Fruit fly (Drosophila melanogaster): ENCODE results near the gene CG12535.
A peak's percentile ranks its signal among the peaks of the same experiment; 100 is the strongest.

The CG12535 gene

dm6 chrX:3403411-3403810 lies 45.3 kb downstream of the CG12535 start (continued):
- TF ChIP-seq knrl (GFP tag; IDR thresholded peaks at IDR 0.05; ENCODE audit: partially characterized antibody) (no peak), trh (GFP tag; optimal IDR thresholded peaks at IDR 0.05) (no peak), Ptx1 (GFP tag; IDR thresholded peaks at IDR 0.05) (peak; percentile 64), CG43689 (GFP tag; IDR thresholded peaks at IDR 0.05) (no peak), Dp (GFP tag; optimal IDR thresholded peaks at IDR 0.05) (no peak), tap (tag; optimal IDR thresholded peaks at IDR 0.05) (no peak), CG12104 (GFP tag; optimal IDR thresholded peaks at IDR 0.05) (no peak), CG13123 (GFP tag; optimal IDR thresholded peaks at IDR 0.05) (no peak), Med (GFP tag) (peak; percentile 87), klu (GFP tag; IDR thresholded peaks at IDR 0.05) (no peak), CG32772 (GFP tag; IDR thresholded peaks at IDR 0.05) (no peak), CG3163 (GFP tag; optimal IDR thresholded peaks at IDR 0.05) (no peak), eyg (GFP tag; optimal IDR thresholded peaks at IDR 0.05) (no peak), dpn (GFP tag; optimal IDR thresholded peaks at IDR 0.05) (peak in 1 of 2 experiments; percentile 23), CG18619 (GFP tag; optimal IDR thresholded peaks at IDR 0.05) (no peak), ranshi (GFP tag; IDR thresholded peaks at IDR 0.05) (peak; percentile 68; the same call in 1 of the 2 replicates), slp2 (GFP tag; optimal IDR thresholded peaks at IDR 0.05) (no peak), ERR (GFP tag; optimal IDR thresholded peaks at IDR 0.05) (no peak), CG2120 (GFP tag; optimal IDR thresholded peaks at IDR 0.05) (peak; percentile 57), CoRest (tag; optimal IDR thresholded peaks at IDR 0.05) (peak; percentile 9), B-H2 (GFP tag; optimal IDR thresholded peaks at IDR 0.05) (no peak), CG10543 (GFP tag; optimal IDR thresholded peaks at IDR 0.05) (no peak), Dek (tag; optimal IDR thresholded peaks at IDR 0.05) (no peak), CG9817 (tag; optimal IDR thresholded peaks at IDR 0.05) (no peak), CG17361 (GFP tag; IDR thresholded peaks at IDR 0.05) (no peak), CG34422 (GFP tag; IDR thresholded peaks at IDR 0.05) (no peak), CG12659 (GFP tag; optimal IDR thresholded peaks at IDR 0.05) (peak; percentile 6), CG4282 (GFP tag; optimal IDR thresholded peaks at IDR 0.05) (no peak), disco-r (GFP tag; optimal IDR thresholded peaks at IDR 0.05) (no peak), CG7556 (GFP tag; optimal IDR thresholded peaks at IDR 0.05) (no peak), chif (GFP tag; optimal IDR thresholded peaks at IDR 0.05) (peak; percentile 20 to 44), Stat92E (GFP tag; optimal IDR thresholded peaks at IDR 0.05) (no peak), CG2199 (GFP tag; IDR thresholded peaks at IDR 0.05) (no peak), CG18599 (GFP tag; optimal IDR thresholded peaks at IDR 0.05) (peak; percentile 27), bowl (GFP tag; IDR thresholded peaks at IDR 0.05) (0 out of 2 replicates have a peak, but pooled peaks have one; percentile 8), CG42726 (GFP tag; IDR thresholded peaks at IDR 0.05; ENCODE audit: partially characterized antibody) (no peak), Max (GFP tag; optimal IDR thresholded peaks at IDR 0.05) (no peak), Nf-YA (GFP tag; IDR thresholded peaks at IDR 0.05) (no peak), Trl (optimal IDR thresholded peaks at IDR 0.05) (no peak), Trl (GFP tag; optimal IDR thresholded peaks at IDR 0.05) (peak; percentile 12), Neu2 (GFP tag; optimal IDR thresholded peaks at IDR 0.05; ENCODE audit: borderline replicate concordance) (no peak), Awh (GFP tag; IDR thresholded peaks at IDR 0.05) (no peak), CG11723 (GFP tag; optimal IDR thresholded peaks at IDR 0.05) (no peak), salm (tag; optimal IDR thresholded peaks at IDR 0.05) (no peak), pb (GFP tag; optimal IDR thresholded peaks at IDR 0.05) (no peak), mld (GFP tag; IDR thresholded peaks at IDR 0.05; ENCODE audit: partially characterized antibody) (no peak), ash1 (GFP tag; optimal IDR thresholded peaks at IDR 0.05) (no peak), bigmax (GFP tag; optimal IDR thresholded peaks at IDR 0.05) (no peak), CG11504 (tag; optimal IDR thresholded peaks at IDR 0.05) (peak; percentile 37), fd3F (GFP tag; optimal IDR thresholded peaks at IDR 0.05) (no peak), HLH4C (GFP tag; IDR thresholded peaks at IDR 0.05; ENCODE audit: partially characterized antibody) (0 out of 3 replicates have a peak, but pooled peaks have one; percentile 32)
